Fruit fly (Drosophila melanogaster): ENCODE data around the gene Prp40.
A peak's percentile ranks its signal among the peaks of the same experiment; 100 is the strongest.

Prp40 gene

DNA sequence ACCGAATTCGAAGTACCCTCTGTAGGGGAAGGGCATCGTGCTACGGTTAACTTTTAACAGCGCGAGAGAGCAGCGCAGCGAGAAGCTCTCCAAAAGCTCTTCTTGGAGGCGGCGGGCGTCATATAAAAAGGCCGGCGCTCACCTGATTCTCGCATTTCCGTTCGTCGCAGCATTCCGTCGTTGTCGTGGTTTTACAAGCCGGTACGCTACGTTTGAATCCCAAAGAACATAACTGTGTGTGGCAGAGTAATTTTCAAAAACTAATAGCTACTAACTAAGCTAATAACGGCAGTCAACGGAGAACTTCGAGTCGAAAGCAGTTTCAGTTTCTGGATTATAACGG is 33.4 kb downstream of the Prp40 start, which contains the start of gene FASN1 (continued):
- TF ChIP-seq Med (GFP tag) (peak; percentile 92), tgo (GFP tag; IDR thresholded peaks at IDR 0.05) (peak; percentile 39; the same call in 1 of the 3 replicates), CG15269 (tag; optimal IDR thresholded peaks at IDR 0.05) (peak; percentile 20), CG2875 (GFP tag; optimal IDR thresholded peaks at IDR 0.05) (no peak), CG10543 (GFP tag; optimal IDR thresholded peaks at IDR 0.05) (peak; percentile 69), CG11456 (GFP tag; IDR thresholded peaks at IDR 0.05) (0 out of 3 replicates have a peak, but pooled peaks have one; percentile 40), knrl (GFP tag; IDR thresholded peaks at IDR 0.05; ENCODE audit: partially characterized antibody) (no peak), zfh1 (GFP tag; IDR thresholded peaks at IDR 0.05) (peak; percentile 34; the same call in 1 of the 3 replicates), her (GFP tag; optimal IDR thresholded peaks at IDR 0.05) (peak; percentile 1), hkb (optimal IDR thresholded peaks at IDR 0.05) (no peak), hkb (GFP tag; IDR thresholded peaks at IDR 0.05) (peak; percentile 50; the same call in 1 of the 2 replicates), sug (tag; optimal IDR thresholded peaks at IDR 0.05) (peak; percentile 40), CG34422 (GFP tag; IDR thresholded peaks at IDR 0.05) (peak; percentile 60; the same call in 1 of the 3 replicates), CG32767 (GFP tag; IDR thresholded peaks at IDR 0.05) (0 out of 2 replicates have a peak, but pooled peaks have one; percentile 11), Hmr (GFP tag; optimal IDR thresholded peaks at IDR 0.05) (peak; percentile 30), nom (GFP tag; optimal IDR thresholded peaks at IDR 0.05) (peak; percentile 61), fd102C (GFP tag; optimal IDR thresholded peaks at IDR 0.05) (no peak), CG8290 (GFP tag; optimal IDR thresholded peaks at IDR 0.05) (no peak), CG8290 (tag; optimal IDR thresholded peaks at IDR 0.05) (peak in 1 of 2 experiments; percentile 68), CG6175 (GFP tag; IDR thresholded peaks at IDR 0.05) (0 out of 3 replicates have a peak, but pooled peaks have one; percentile 25), gro (GFP tag; optimal IDR thresholded peaks at IDR 0.05) (peak; percentile 59), sob (GFP tag; IDR thresholded peaks at IDR 0.05) (0 out of 2 replicates have a peak, but pooled peaks have one; percentile 22), pum (GFP tag; optimal IDR thresholded peaks at IDR 0.05) (no peak), MBD-R2 (GFP tag; IDR thresholded peaks at IDR 0.05) (peak; percentile 31; the same call in 1 of the 2 replicates), ro (GFP tag; IDR thresholded peaks at IDR 0.05) (peak; percentile 2; the same call in 1 of the 2 replicates), CG31388 (GFP tag; optimal IDR thresholded peaks at IDR 0.05) (no peak), CG10959 (GFP tag; IDR thresholded peaks at IDR 0.05) (no peak), bigmax (GFP tag; optimal IDR thresholded peaks at IDR 0.05) (no peak), CG4730 (GFP tag; IDR thresholded peaks at IDR 0.05) (peak; percentile 29; the same call in 1 of the 2 replicates), wdn (GFP tag; IDR thresholded peaks at IDR 0.05) (no peak), so (GFP tag; IDR thresholded peaks at IDR 0.05) (0 out of 3 replicates have a peak, but pooled peaks have one; percentile 24), CG6813 (GFP tag; optimal IDR thresholded peaks at IDR 0.05) (peak; percentile 46), Hand (GFP tag; optimal IDR thresholded peaks at IDR 0.05) (peak; percentile 12), CG13894 (tag; optimal IDR thresholded peaks at IDR 0.05) (peak; percentile 2), CG6854 (GFP tag; optimal IDR thresholded peaks at IDR 0.05) (peak; percentile 4), Jarid2 (GFP tag; optimal IDR thresholded peaks at IDR 0.05) (peak; percentile 80), bbx (GFP tag; IDR thresholded peaks at IDR 0.05; ENCODE audit: partially characterized antibody) (peak; percentile 49; the same call in 1 of the 2 replicates), crp (GFP tag; optimal IDR thresholded peaks at IDR 0.05) (no peak), CG9876 (GFP tag; optimal IDR thresholded peaks at IDR 0.05) (no peak), salm (tag; optimal IDR thresholded peaks at IDR 0.05) (no peak), Side (GFP tag; optimal IDR thresholded peaks at IDR 0.05) (no peak), ATbp (GFP tag; optimal IDR thresholded peaks at IDR 0.05) (no peak), MTF-1 (GFP tag; optimal IDR thresholded peaks at IDR 0.05; ENCODE audit: borderline replicate concordance) (peak; percentile 25), CG6791 (GFP tag; IDR thresholded peaks at IDR 0.05; ENCODE audit: partially characterized antibody) (0 out of 3 replicates have a peak, but pooled peaks have one; percentile 29), Myb (GFP tag; optimal IDR thresholded peaks at IDR 0.05) (peak; percentile 31), CG4328 (GFP tag; optimal IDR thresholded peaks at IDR 0.05) (peak; percentile 40), Ets65A (GFP tag) (peak; percentile 85), ken (GFP tag; IDR thresholded peaks at IDR 0.05) (no peak), NC2α (GFP tag; optimal IDR thresholded peaks at IDR 0.05) (peak; percentile 11), hb (GFP tag; IDR thresholded peaks at IDR 0.05; ENCODE audit: partially characterized antibody) (0 out of 3 replicates have a peak, but pooled peaks have one; percentile 49)
